Fruit fly (Drosophila melanogaster) whole organism, embryonic: Measurements from ENCODE around the gene CG32320.

Experiments
- Asciz ChIP-seq: fragments of 200-800 bp; sonication (Bioruptor generic); optimal IDR thresholded peaks from 2 replicates; lab custom pipeline; 2017; ENCODE audit warnings: missing biosample characterization, mild to moderate bottlenecking, missing genetic modification characterization, missing genetic modification reagents
- Atf3 ChIP-seq: fragments of 200-800 bp; sonication (Bioruptor generic); optimal IDR thresholded peaks from 3 replicates; lab custom pipeline; 2016; ENCODE audit warnings: missing biosample characterization, missing genetic modification characterization
- CG10274 ChIP-seq: fragments of 200-800 bp; sonication (Bioruptor generic); optimal IDR thresholded peaks from 3 replicates; lab custom pipeline; 2017; ENCODE audit warnings: missing biosample characterization, mild to moderate bottlenecking, missing genetic modification characterization
- CG10565 ChIP-seq: fragments of 200-800 bp; sonication (Bioruptor generic); optimal IDR thresholded peaks from 3 replicates; lab custom pipeline; 2016; ENCODE audit warnings: missing biosample characterization, mild to moderate bottlenecking, missing genetic modification characterization
- CG10979 ChIP-seq: fragments of 200-800 bp; sonication (Bioruptor generic); optimal IDR thresholded peaks from 2 replicates; lab custom pipeline; 2018; ENCODE audit warnings: missing biosample characterization, mild to moderate bottlenecking, missing genetic modification characterization, moderate library complexity
- CG14014 ChIP-seq: fragments of 200-800 bp; sonication (Bioruptor generic); IDR thresholded peaks from 2 replicates; pipeline ENCODE4 v1.3.6; 2022; ENCODE audit warnings: missing biosample characterization, missing genetic modification characterization
- CG14710 ChIP-seq: fragments of 200-800 bp; sonication (Bioruptor generic); optimal IDR thresholded peaks from 3 replicates; lab custom pipeline; 2019; ENCODE audit warnings: missing biosample characterization, mild to moderate bottlenecking, missing genetic modification characterization, moderate library complexity
- CG14860 ChIP-seq: fragments of 200-800 bp; sonication (Bioruptor generic); IDR thresholded peaks from 3 replicates; pipeline ENCODE4 v1.3.6; 2022; ENCODE audit warnings: missing biosample characterization, missing genetic modification characterization; ENCODE audit not compliant: partially characterized antibody
- CG15514 ChIP-seq: fragments of 200-800 bp; sonication (Bioruptor generic); optimal IDR thresholded peaks from 3 replicates; lab custom pipeline; 2017; ENCODE audit warnings: missing biosample characterization, missing genetic modification characterization, mild to moderate bottlenecking, moderate library complexity, missing genetic modification reagents
- CG17186 ChIP-seq: fragments of 200-800 bp; sonication (Bioruptor generic); optimal IDR thresholded peaks from 3 replicates; lab custom pipeline; 2017; ENCODE audit warnings: missing biosample characterization, missing genetic modification reagents, missing genetic modification characterization
- CG17328 ChIP-seq: fragments of 200-800 bp; sonication (Bioruptor generic); IDR thresholded peaks from 2 replicates; pipeline ENCODE4 v1.3.6; 2022; ENCODE audit warnings: missing biosample characterization, missing genetic modification characterization
- CG2129 ChIP-seq: fragments of 200-800 bp; sonication (Bioruptor generic); IDR thresholded peaks from 2 replicates; pipeline ENCODE4 v1.3.6; 2022; ENCODE audit warnings: missing biosample characterization, missing genetic modification characterization; ENCODE audit not compliant: partially characterized antibody
- CG2712 ChIP-seq: fragments of 200-800 bp; optimal IDR thresholded peaks from 3 replicates; lab custom pipeline; 2019; ENCODE audit warnings: missing biosample characterization, mild to moderate bottlenecking, missing genetic modification characterization, moderate library complexity
- CG3065 ChIP-seq: fragments of 200-800 bp; sonication (Bioruptor generic); optimal IDR thresholded peaks from 2 replicates; lab custom pipeline; 2016; ENCODE audit warnings: missing biosample characterization, missing genetic modification characterization
- CG34422 ChIP-seq: fragments of 200-800 bp; sonication (Bioruptor generic); IDR thresholded peaks from 3 replicates; pipeline ENCODE4 v1.3.6; 2022; ENCODE audit warnings: missing biosample characterization, missing genetic modification characterization
- CG4328 ChIP-seq: fragments of 200-800 bp; sonication (Bioruptor generic); optimal IDR thresholded peaks from 3 replicates; lab custom pipeline; 2017; ENCODE audit warnings: missing biosample characterization, missing genetic modification reagents, missing genetic modification characterization
- CG4707 ChIP-seq: fragments of 200-800 bp; sonication (Bioruptor generic); optimal IDR thresholded peaks from 2 replicates; lab custom pipeline; 2018; ENCODE audit warnings: missing biosample characterization, mild to moderate bottlenecking, missing genetic modification characterization, moderate library complexity
- CG4730 ChIP-seq: fragments of 200-800 bp; sonication (Bioruptor generic); IDR thresholded peaks from 2 replicates; pipeline ENCODE4 v1.3.6; 2022; ENCODE audit warnings: missing biosample characterization, missing genetic modification characterization
- CG4820 ChIP-seq: fragments of 200-800 bp; sonication (Bioruptor generic); optimal IDR thresholded peaks from 3 replicates; lab custom pipeline; 2016; ENCODE audit warnings: missing biosample characterization, missing genetic modification characterization
- CG7271 ChIP-seq: fragments of 200-800 bp; sonication (Bioruptor generic); optimal IDR thresholded peaks from 2 replicates; lab custom pipeline; 2018; ENCODE audit warnings: missing biosample characterization, mild to moderate bottlenecking, missing genetic modification characterization, moderate library complexity
- CG7357 ChIP-seq: fragments of 200-800 bp; sonication (Bioruptor generic); IDR thresholded peaks from 3 replicates; pipeline ENCODE4 v1.3.6; 2022; ENCODE audit warnings: missing biosample characterization, missing genetic modification characterization
- CG8281 ChIP-seq: fragments of 200-800 bp; sonication (Bioruptor generic); optimal IDR thresholded peaks from 2 replicates; lab custom pipeline; 2018; ENCODE audit warnings: missing biosample characterization, mild to moderate bottlenecking, missing genetic modification characterization, moderate library complexity
- Dref ChIP-seq: fragments of 200-800 bp; sonication (Bioruptor generic); IDR thresholded peaks from 2 replicates; pipeline ENCODE4 v1.3.6; 2022; ENCODE audit warnings: missing biosample characterization, missing genetic modification characterization
- Ets97D ChIP-seq: fragments of 200-800 bp; sonication (Bioruptor generic); optimal IDR thresholded peaks from 3 replicates; lab custom pipeline; 2016; ENCODE audit warnings: missing biosample characterization, missing genetic modification characterization
- HLH54F ChIP-seq: fragments of 200-800 bp; sonication (Bioruptor generic); optimal IDR thresholded peaks from 3 replicates; lab custom pipeline; 2016; ENCODE audit warnings: missing biosample characterization, missing genetic modification characterization
- Max ChIP-seq: fragments of 200-800 bp; sonication (Bioruptor generic); optimal IDR thresholded peaks from 2 replicates; lab custom pipeline; 2016; ENCODE audit warnings: missing biosample characterization, mild to moderate bottlenecking, missing genetic modification characterization
- NK7.1 ChIP-seq: fragments of 200-800 bp; sonication (Bioruptor generic); optimal IDR thresholded peaks from 3 replicates; lab custom pipeline; 2016; ENCODE audit warnings: missing biosample characterization, missing genetic modification characterization
- Rfx ChIP-seq: fragments of 200-800 bp; sonication (Bioruptor generic); IDR thresholded peaks from 2 replicates; pipeline ENCODE4 v1.3.6; 2022; ENCODE audit warnings: missing biosample characterization, missing genetic modification characterization
- Scr ChIP-seq: fragments of 200-800 bp; sonication (Bioruptor generic); IDR thresholded peaks from 2 replicates; pipeline ENCODE4 v1.3.6; 2022; ENCODE audit warnings: missing biosample characterization, missing genetic modification characterization; ENCODE audit not compliant: partially characterized antibody
- Side ChIP-seq: fragments of 200-800 bp; sonication (Bioruptor generic); optimal IDR thresholded peaks from 2 replicates; lab custom pipeline; 2016; ENCODE audit warnings: missing biosample characterization, missing genetic modification characterization
- Ssrp ChIP-seq: fragments of 200-800 bp; sonication (Bioruptor generic); optimal IDR thresholded peaks from 2 replicates; lab custom pipeline; 2018; ENCODE audit warnings: missing biosample characterization, mild to moderate bottlenecking, missing genetic modification characterization, moderate library complexity
- Trl ChIP-seq, 3 experiments: fragments of >200 bp in 2 of 3; fragments of 200-800 bp in 1 of 3; sonication (Bioruptor generic) in 1 of 3; optimal IDR thresholded peaks; 2 replicates in 1 of 3; 3 replicates in 2 of 3; lab custom pipeline; 2016 to 2017; ENCODE audit warnings: missing biosample characterization in 1 of 3, missing genetic modification characterization in 1 of 3
- al ChIP-seq: fragments of 200-800 bp; sonication (Bioruptor generic); IDR thresholded peaks from 2 replicates; pipeline ENCODE4 v1.3.6; 2022; ENCODE audit warnings: missing biosample characterization, missing genetic modification characterization
- bab2 ChIP-seq: fragments of 200-800 bp; sonication (Bioruptor generic); optimal IDR thresholded peaks from 2 replicates; lab custom pipeline; 2016; ENCODE audit warnings: missing biosample characterization, missing genetic modification characterization
- cato ChIP-seq: fragments of 200-800 bp; sonication (Bioruptor generic); optimal IDR thresholded peaks from 2 replicates; lab custom pipeline; 2016; ENCODE audit warnings: missing biosample characterization, missing genetic modification characterization, borderline replicate concordance
- croc ChIP-seq: fragments of 200-800 bp; sonication (Bioruptor generic); conservative IDR thresholded peaks from 3 replicates; pipeline ENCODE4 v1.3.6; 2022; ENCODE audit warnings: missing biosample characterization, missing genetic modification characterization
- dan ChIP-seq: fragments of 200-800 bp; sonication (Bioruptor generic); IDR thresholded peaks from 2 replicates; pipeline ENCODE4 v1.3.6; 2022; ENCODE audit warnings: missing biosample characterization, missing genetic modification characterization
- disco-r ChIP-seq: fragments of 200-800 bp; sonication (Bioruptor generic); optimal IDR thresholded peaks from 2 replicates; lab custom pipeline; 2016; ENCODE audit warnings: missing biosample characterization, missing genetic modification characterization
- ewg ChIP-seq: fragments of 200-800 bp; sonication (Bioruptor generic); optimal IDR thresholded peaks from 3 replicates; lab custom pipeline; 2017; ENCODE audit warnings: mild to moderate bottlenecking, missing biosample characterization, missing genetic modification reagents, missing genetic modification characterization
- lov ChIP-seq, 2 experiments: fragments of 200-800 bp in 1 of 2; fragments of >200 bp in 1 of 2; sonication (Bioruptor generic) in 1 of 2; IDR thresholded peaks in 1 of 2; optimal IDR thresholded peaks in 1 of 2; 2 replicates in 1 of 2; 3 replicates in 1 of 2; pipeline versions ENCODE4 v1.3.6 to Lab custom; 2017 to 2022; ENCODE audit warnings: missing biosample characterization in 1 of 2, missing genetic modification characterization in 1 of 2
- mirr ChIP-seq: fragments of 200-800 bp; sonication (Bioruptor generic); optimal IDR thresholded peaks from 3 replicates; lab custom pipeline; 2018; ENCODE audit warnings: missing biosample characterization, mild to moderate bottlenecking, missing genetic modification characterization
- nom ChIP-seq: fragments of 200-800 bp; sonication (Bioruptor generic); optimal IDR thresholded peaks from 2 replicates; lab custom pipeline; 2017; ENCODE audit warnings: missing biosample characterization, missing genetic modification characterization, mild to moderate bottlenecking, moderate library complexity, missing genetic modification reagents
- pan ChIP-seq, 4 experiments: fragments of >200 bp in 3 of 4; fragments of 200-800 bp in 1 of 4; sonication (Bioruptor generic) in 1 of 4; optimal IDR thresholded peaks in 3 of 4; IDR thresholded peaks in 1 of 4; 2 replicates each; pipeline versions ENCODE4 v1.3.6 to Lab custom; 2017 to 2022; ENCODE audit warnings: missing biosample characterization in 2 of 4, missing genetic modification characterization in 2 of 4, mixed read lengths in 1 of 4
- rib ChIP-seq: fragments of 200-800 bp; sonication (Bioruptor generic); IDR thresholded peaks from 2 replicates; pipeline ENCODE4 v1.3.6; 2022; ENCODE audit warnings: missing biosample characterization, missing genetic modification characterization
- salm ChIP-seq: fragments of 200-800 bp; sonication (Bioruptor generic); optimal IDR thresholded peaks from 2 replicates; lab custom pipeline; 2018; ENCODE audit warnings: missing biosample characterization, mild to moderate bottlenecking, missing genetic modification characterization
- stwl ChIP-seq: fragments of 200-800 bp; sonication (Bioruptor generic); optimal IDR thresholded peaks from 3 replicates; lab custom pipeline; 2018; ENCODE audit warnings: missing biosample characterization, mild to moderate bottlenecking, missing genetic modification characterization, moderate library complexity
- zen2 ChIP-seq: fragments of 200-800 bp; sonication (Bioruptor generic); IDR thresholded peaks from 3 replicates; pipeline ENCODE4 v1.3.6; 2022; ENCODE audit warnings: missing biosample characterization, missing genetic modification characterization; ENCODE audit not compliant: partially characterized antibody
- zfh1 ChIP-seq: fragments of 200-800 bp; sonication (Bioruptor generic); IDR thresholded peaks from 3 replicates; pipeline ENCODE4 v1.3.6; 2022; ENCODE audit warnings: missing biosample characterization, missing genetic modification characterization

CG32320 gene

DNA sequence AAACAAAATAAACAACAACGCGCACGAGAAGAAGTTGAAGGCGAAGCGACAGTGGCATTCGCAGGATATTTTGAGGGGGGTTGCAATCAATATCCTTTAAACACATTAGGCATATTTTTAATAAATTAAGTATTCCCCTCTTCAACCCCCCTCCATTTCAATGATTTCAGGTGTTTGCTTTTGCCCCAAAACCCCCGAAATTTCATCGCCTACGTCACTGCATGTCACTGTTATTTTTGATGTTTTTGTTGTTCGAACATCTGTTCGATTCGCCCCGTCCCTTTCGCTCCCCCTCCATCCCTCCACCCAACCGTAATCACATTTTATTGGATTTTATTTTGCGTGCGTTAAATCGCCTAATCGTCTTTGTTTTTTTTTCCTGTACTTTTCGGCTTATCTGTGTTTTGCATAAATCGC is 30.2 kb upstream of the CG32320 start (continued):
- TF ChIP-seq salm = peak; percentile 12
- TF ChIP-seq mirr (GFP tag; lab: Kevin White, UChicago) = peak; percentile 31
- TF ChIP-seq CG7357 (GFP tag; lab: Robert Waterston, UW) = peak; percentile 77
- TF ChIP-seq disco-r (GFP tag; lab: Kevin White, UChicago) = peak; percentile 60
- TF ChIP-seq Side (GFP tag; lab: Kevin White, UChicago) = peak; percentile 64
- TF ChIP-seq croc = peak; percentile 79
- peak; percentile 74 for TF ChIP-seq CG10979 (tag; lab: Kevin White, UChicago)
- TF ChIP-seq zfh1 (GFP tag; lab: Robert Waterston, UW) = peak; percentile 97
- TF ChIP-seq CG14014 (GFP tag; lab: Robert Waterston, UW) = peak; percentile 89
- TF ChIP-seq rib (GFP tag; lab: Robert Waterston, UW) = peak; percentile 82
- TF ChIP-seq CG4730 (GFP tag; lab: Robert Waterston, UW) = peak; percentile 77
- TF ChIP-seq CG34422 (GFP tag; lab: Robert Waterston, UW) = peak; percentile 84
- peak; percentile 40 for TF ChIP-seq CG15514 (GFP tag; lab: Kevin White, UChicago)
- peak; percentile 53 for TF ChIP-seq cato
- peak; percentile 66 for TF ChIP-seq NK7.1 (GFP tag; lab: Kevin White, UChicago)
- TF ChIP-seq CG14860 (GFP tag; lab: Robert Waterston, UW) = no peak
- peak; percentile 2 for TF ChIP-seq stwl (tag; lab: Kevin White, UChicago)
- no peak for TF ChIP-seq CG2129 (GFP tag; lab: Robert Waterston, UW)
- TF ChIP-seq Asciz (GFP tag; lab: Kevin White, UChicago) = peak; percentile 33
- TF ChIP-seq CG2712 (tag; lab: Kevin White, UChicago) = peak; percentile 87
- no peak for TF ChIP-seq lov (optimal IDR thresholded peaks at IDR 0.05; lab: Kevin White, UChicago)
- peak; percentile 91 for TF ChIP-seq lov (GFP tag; IDR thresholded peaks at IDR 0.05; lab: Robert Waterston, UW)
- TF ChIP-seq ewg (GFP tag; lab: Kevin White, UChicago) = peak; percentile 40
- no peak for TF ChIP-seq nom
- TF ChIP-seq CG17186 (GFP tag; lab: Kevin White, UChicago) = no peak
- TF ChIP-seq CG4707 = no peak
- no peak for TF ChIP-seq Scr (GFP tag; lab: Robert Waterston, UW)
- TF ChIP-seq Ets97D (GFP tag; lab: Kevin White, UChicago) = peak; percentile 62
- peak; percentile 90 for TF ChIP-seq CG17328 (GFP tag; lab: Robert Waterston, UW)
- peak; percentile 36 for TF ChIP-seq Max
- TF ChIP-seq CG8281 (tag; lab: Kevin White, UChicago) = peak; percentile 35
- TF ChIP-seq Dref (GFP tag; lab: Robert Waterston, UW) = 0 out of 2 replicates have a peak, but pooled peaks have one; percentile 27
- TF ChIP-seq CG3065 (GFP tag; lab: Kevin White, UChicago) = peak; percentile 21
- peak; percentile 65 for TF ChIP-seq CG14710 (tag; lab: Kevin White, UChicago)
- TF ChIP-seq bab2 = peak; percentile 89
- TF ChIP-seq CG10274 (GFP tag; lab: Kevin White, UChicago) = peak; percentile 42
- peak; percentile 69 for TF ChIP-seq HLH54F (GFP tag; lab: Kevin White, UChicago)
- 0 out of 3 replicates have a peak, but pooled peaks have one; percentile 34 for TF ChIP-seq zen2 (GFP tag; lab: Robert Waterston, UW)
- TF ChIP-seq dan (GFP tag; lab: Robert Waterston, UW) = peak; percentile 79; the same call in 1 of the 2 replicates
- TF ChIP-seq CG10565 = peak; percentile 27
- TF ChIP-seq al (GFP tag; lab: Robert Waterston, UW) = peak; percentile 77
- TF ChIP-seq pan (optimal IDR thresholded peaks at IDR 0.05; lab: Kevin White, UChicago) = no peak
- peak in 1 of 2 experiments; percentile 92 for TF ChIP-seq pan (GFP tag; optimal IDR thresholded peaks at IDR 0.05 in 1 of 2, IDR thresholded peaks at IDR 0.05 in 1 of 2)
- TF ChIP-seq Trl (optimal IDR thresholded peaks at IDR 0.05; lab: Kevin White, UChicago) = no peak
- peak; percentile 77 for TF ChIP-seq Trl (GFP tag; optimal IDR thresholded peaks at IDR 0.05; lab: Kevin White, UChicago)
- peak; percentile 66 for TF ChIP-seq Ssrp (tag; lab: Kevin White, UChicago)
- peak; percentile 77 for TF ChIP-seq CG4820
- peak; percentile 91 for TF ChIP-seq Rfx (GFP tag; lab: Robert Waterston, UW)
- TF ChIP-seq CG7271 (tag; lab: Kevin White, UChicago) = peak; percentile 81
- peak; percentile 39 for TF ChIP-seq Atf3 (GFP tag; lab: Kevin White, UChicago)
- TF ChIP-seq CG4328 (GFP tag; lab: Kevin White, UChicago) = no peak
